Worm (Caenorhabditis elegans): ENCODE measurements around the gene C49C3.11.

- TF ChIP-seq aly-2 (tag; optimal IDR thresholded peaks at IDR 0.05) (no peak), zag-1 (tag; optimal IDR thresholded peaks at IDR 0.05) (no peak), nhr-10 (tag; optimal IDR thresholded peaks at IDR 0.05) (no peak), F13H6.1 (tag; optimal IDR thresholded peaks at IDR 0.05) (no peak), ama-1 (optimal IDR thresholded peaks at IDR 0.05) (no peak), snpc-4 (tag; optimal IDR thresholded peaks at IDR 0.05) (no peak), nhr-12 (tag; optimal IDR thresholded peaks at IDR 0.05) (no peak), elt-3 (tag; optimal IDR thresholded peaks at IDR 0.05) (no peak), ceh-16 (tag; optimal IDR thresholded peaks at IDR 0.05) (no peak)
Measured at ce11 chrIV:17311842-17312241, 31.7 kb upstream of the C49C3.11 start, which contains the start of gene snf-9.
